In genomic region chr3R:28819555-28820305, dm6 we compare ENCODE assay signal across 1 fruit fly cellular context.
TF ChIP-seq lines count a peak whose summit lies in the region.

Gene CG1523, minus strand, starts transcription at chr3R:28819668.
Gene CG1647, plus strand, starts transcription at chr3R:28820221.

TF ChIP-seq in whole organism, embryonic, 481 proteins besides CTCF, POLR2A, EP300 and RAD21 (continued from another document and continues in another):
- TF ChIP-seq al (GFP tag; IDR thresholded peaks at IDR 0.05; lab: Robert Waterston, UW): peak; percentile 25; the same call in 1 of the 2 replicates
- peak; percentile 73 for TF ChIP-seq nerfin-1 (tag; optimal IDR thresholded peaks at IDR 0.05; lab: Kevin White, UChicago)
- 0 out of 2 replicates have a peak, but pooled peaks have one; percentile 31 for TF ChIP-seq CG6272 (GFP tag; IDR thresholded peaks at IDR 0.05; lab: Robert Waterston, UW)
- TF ChIP-seq amos (GFP tag; IDR thresholded peaks at IDR 0.05; lab: Robert Waterston, UW; ENCODE audit: partially characterized antibody): peak; percentile 55
- no peak for TF ChIP-seq sens-2 (GFP tag; IDR thresholded peaks at IDR 0.05; lab: Robert Waterston, UW)
- no peak for TF ChIP-seq CG12219 (GFP tag; optimal IDR thresholded peaks at IDR 0.05; lab: Kevin White, UChicago)
- TF ChIP-seq CG17361 (GFP tag; IDR thresholded peaks at IDR 0.05; lab: Robert Waterston, UW): peak; percentile 85
- peak; percentile 4 for TF ChIP-seq kay (GFP tag; optimal IDR thresholded peaks at IDR 0.05; lab: Kevin White, UChicago)
- peak; percentile 60 for TF ChIP-seq shn (GFP tag; optimal IDR thresholded peaks at IDR 0.05; lab: Kevin White, UChicago)
- TF ChIP-seq CG13123 (GFP tag; optimal IDR thresholded peaks at IDR 0.05; lab: Kevin White, UChicago): peak; percentile 4
- no peak for TF ChIP-seq GATAe (GFP tag; conservative IDR thresholded peaks at IDR 0.05; lab: Robert Waterston, UW)
- peak; percentile 19 for TF ChIP-seq CG18011 (GFP tag; optimal IDR thresholded peaks at IDR 0.05; lab: Kevin White, UChicago)
- no peak for TF ChIP-seq scrt (GFP tag; optimal IDR thresholded peaks at IDR 0.05; lab: Kevin White, UChicago)
- TF ChIP-seq CG17359 (tag; optimal IDR thresholded peaks at IDR 0.05; lab: Kevin White, UChicago): no peak
- TF ChIP-seq CG7271 (tag; optimal IDR thresholded peaks at IDR 0.05; lab: Kevin White, UChicago): peak; percentile 13
- no peak for TF ChIP-seq Stat92E (GFP tag; optimal IDR thresholded peaks at IDR 0.05; lab: Kevin White, UChicago)
- TF ChIP-seq CG15514 (GFP tag; optimal IDR thresholded peaks at IDR 0.05; lab: Kevin White, UChicago): peak; percentile 25
- TF ChIP-seq stwl (tag; optimal IDR thresholded peaks at IDR 0.05; lab: Kevin White, UChicago): peak; percentile 66
- TF ChIP-seq Scr (GFP tag; IDR thresholded peaks at IDR 0.05; lab: Robert Waterston, UW; ENCODE audit: partially characterized antibody): peak; percentile 62
- peak; percentile 33 for TF ChIP-seq tx (GFP tag; optimal IDR thresholded peaks at IDR 0.05; lab: Kevin White, UChicago)
- TF ChIP-seq sr (GFP tag; IDR thresholded peaks at IDR 0.05; lab: Robert Waterston, UW): no peak
- no peak for TF ChIP-seq jigr1 (GFP tag; IDR thresholded peaks at IDR 0.05; lab: Robert Waterston, UW)
- TF ChIP-seq Bgb (GFP tag; IDR thresholded peaks at IDR 0.05; lab: Robert Waterston, UW; ENCODE audit: partially characterized antibody): peak; percentile 53
- TF ChIP-seq ind (GFP tag; optimal IDR thresholded peaks at IDR 0.05; lab: Kevin White, UChicago): peak; percentile 60
- TF ChIP-seq Nf-YC (tag; optimal IDR thresholded peaks at IDR 0.05; lab: Kevin White, UChicago): no peak
- no peak for TF ChIP-seq Kr (GFP tag; optimal IDR thresholded peaks at IDR 0.05; lab: Kevin White, UChicago)
- peak; percentile 71 for TF ChIP-seq CG10979 (tag; optimal IDR thresholded peaks at IDR 0.05; lab: Kevin White, UChicago)
- peak; percentile 60; the same call in 1 of the 3 replicates for TF ChIP-seq Opbp (GFP tag; IDR thresholded peaks at IDR 0.05; lab: Robert Waterston, UW; ENCODE audit: partially characterized antibody)
- no peak for TF ChIP-seq usp (GFP tag; optimal IDR thresholded peaks at IDR 0.05; lab: Kevin White, UChicago)
- no peak for TF ChIP-seq caup (GFP tag; optimal IDR thresholded peaks at IDR 0.05; lab: Kevin White, UChicago; ENCODE audit: severe bottlenecking)
- TF ChIP-seq tgo (GFP tag; IDR thresholded peaks at IDR 0.05; lab: Robert Waterston, UW): peak; percentile 67
- TF ChIP-seq CG12104 (GFP tag; optimal IDR thresholded peaks at IDR 0.05; lab: Kevin White, UChicago): peak; percentile 48
- peak; percentile 9 for TF ChIP-seq kah (GFP tag; optimal IDR thresholded peaks at IDR 0.05; lab: Kevin White, UChicago)
- 0 out of 3 replicates have a peak, but pooled peaks have one; percentile 33 for TF ChIP-seq ken (GFP tag; IDR thresholded peaks at IDR 0.05; lab: Robert Waterston, UW)
- peak; percentile 61; the same call in 1 of the 2 replicates for TF ChIP-seq esg (GFP tag; conservative IDR thresholded peaks at IDR 0.05; lab: Robert Waterston, UW)
- peak; percentile 59 for TF ChIP-seq Fer1 (GFP tag; optimal IDR thresholded peaks at IDR 0.05; lab: Kevin White, UChicago)
- no peak for TF ChIP-seq Ravus (GFP tag; IDR thresholded peaks at IDR 0.05; lab: Robert Waterston, UW)
- no peak for TF ChIP-seq Meics (GFP tag; optimal IDR thresholded peaks at IDR 0.05; lab: Kevin White, UChicago)
- peak; percentile 60 for TF ChIP-seq CG4404 (GFP tag; IDR thresholded peaks at IDR 0.05; lab: Robert Waterston, UW)
- TF ChIP-seq BEAF-32 (GFP tag; optimal IDR thresholded peaks at IDR 0.05; lab: Kevin White, UChicago): peak; percentile 68
- TF ChIP-seq H2.0 (GFP tag; IDR thresholded peaks at IDR 0.05; lab: Robert Waterston, UW): no peak
- TF ChIP-seq Dip2 (GFP tag; IDR thresholded peaks at IDR 0.05; lab: Robert Waterston, UW): no peak
- TF ChIP-seq CG3995 (GFP tag; optimal IDR thresholded peaks at IDR 0.05; lab: Kevin White, UChicago): peak; percentile 22
- TF ChIP-seq eve (GFP tag; optimal IDR thresholded peaks at IDR 0.05; lab: Kevin White, UChicago): no peak
- TF ChIP-seq Hr3 (GFP tag; optimal IDR thresholded peaks at IDR 0.05; lab: Kevin White, UChicago): peak; percentile 40
- TF ChIP-seq slou (GFP tag; optimal IDR thresholded peaks at IDR 0.05; lab: Kevin White, UChicago): no peak
- peak; percentile 60 for TF ChIP-seq CG9727 (GFP tag; optimal IDR thresholded peaks at IDR 0.05; lab: Kevin White, UChicago)
- TF ChIP-seq CG1024 (GFP tag; IDR thresholded peaks at IDR 0.05; lab: Robert Waterston, UW): no peak
- TF ChIP-seq CG6654 (GFP tag; optimal IDR thresholded peaks at IDR 0.05; lab: Kevin White, UChicago): peak; percentile 3
- TF ChIP-seq schlank (tag; optimal IDR thresholded peaks at IDR 0.05; lab: Kevin White, UChicago): no peak
- TF ChIP-seq fu2 (GFP tag; optimal IDR thresholded peaks at IDR 0.05; lab: Kevin White, UChicago): peak; percentile 70
- peak; percentile 58 for TF ChIP-seq CG32532 (GFP tag; IDR thresholded peaks at IDR 0.05; lab: Robert Waterston, UW)
- TF ChIP-seq ash1 (GFP tag; optimal IDR thresholded peaks at IDR 0.05; lab: Kevin White, UChicago): no peak
- TF ChIP-seq MBD-R2 (GFP tag; IDR thresholded peaks at IDR 0.05; lab: Robert Waterston, UW): peak; percentile 73
- TF ChIP-seq CG2120 (GFP tag; optimal IDR thresholded peaks at IDR 0.05; lab: Kevin White, UChicago): peak; percentile 70
- no peak for TF ChIP-seq Deaf1 (tag; optimal IDR thresholded peaks at IDR 0.05; lab: Kevin White, UChicago)
- peak; percentile 82 for TF ChIP-seq gem (tag; optimal IDR thresholded peaks at IDR 0.05; lab: Kevin White, UChicago)
- no peak for TF ChIP-seq ERR (GFP tag; optimal IDR thresholded peaks at IDR 0.05; lab: Kevin White, UChicago)
- TF ChIP-seq her (GFP tag; optimal IDR thresholded peaks at IDR 0.05; lab: Kevin White, UChicago): peak; percentile 47
- peak; percentile 48 for TF ChIP-seq mam (GFP tag; optimal IDR thresholded peaks at IDR 0.05; lab: Kevin White, UChicago)
- TF ChIP-seq CG15269 (tag; optimal IDR thresholded peaks at IDR 0.05; lab: Kevin White, UChicago): no peak
- TF ChIP-seq CG15601 (tag; optimal IDR thresholded peaks at IDR 0.05; lab: Kevin White, UChicago): no peak
- TF ChIP-seq CG34224 (GFP tag; IDR thresholded peaks at IDR 0.05; lab: Robert Waterston, UW; ENCODE audit: partially characterized antibody): peak; percentile 15; the same call in 1 of the 3 replicates
- TF ChIP-seq Gug (GFP tag; IDR thresholded peaks at IDR 0.05; lab: Robert Waterston, UW): peak; percentile 35; the same call in 1 of the 4 replicates
- TF ChIP-seq CG7839 (tag; optimal IDR thresholded peaks at IDR 0.05; lab: Kevin White, UChicago): no peak
- TF ChIP-seq aop (GFP tag; IDR thresholded peaks at IDR 0.05; lab: Robert Waterston, UW): no peak
- peak; percentile 61 for TF ChIP-seq CHES-1-like (GFP tag; optimal IDR thresholded peaks at IDR 0.05; lab: Kevin White, UChicago)
- no peak for TF ChIP-seq CG10147 (GFP tag; optimal IDR thresholded peaks at IDR 0.05; lab: Kevin White, UChicago)
- TF ChIP-seq tap (tag; optimal IDR thresholded peaks at IDR 0.05; lab: Kevin White, UChicago): no peak
- TF ChIP-seq D19A (tag; optimal IDR thresholded peaks at IDR 0.05; lab: Kevin White, UChicago): no peak
- peak; percentile 84 for TF ChIP-seq CG33557 (GFP tag; optimal IDR thresholded peaks at IDR 0.05; lab: Kevin White, UChicago)
- 0 out of 2 replicates have a peak, but pooled peaks have one; percentile 7 for TF ChIP-seq peb (GFP tag; IDR thresholded peaks at IDR 0.05; lab: Robert Waterston, UW)
- peak; percentile 70 for TF ChIP-seq az2 (GFP tag; optimal IDR thresholded peaks at IDR 0.05; lab: Kevin White, UChicago)
- no peak for TF ChIP-seq CG12744 (GFP tag; optimal IDR thresholded peaks at IDR 0.05; lab: Kevin White, UChicago)
- peak; percentile 62 for TF ChIP-seq CG9609 (GFP tag; optimal IDR thresholded peaks at IDR 0.05; lab: Kevin White, UChicago)
- TF ChIP-seq tup (GFP tag; optimal IDR thresholded peaks at IDR 0.05; lab: Kevin White, UChicago): no peak
- peak in 1 of 2 experiments; percentile 69 for TF ChIP-seq bsh (GFP tag; optimal IDR thresholded peaks at IDR 0.05; lab: Kevin White, UChicago)
- peak; percentile 77 for TF ChIP-seq CG12391 (tag; optimal IDR thresholded peaks at IDR 0.05; lab: Kevin White, UChicago)
- TF ChIP-seq HLH4C (GFP tag; IDR thresholded peaks at IDR 0.05; lab: Robert Waterston, UW; ENCODE audit: partially characterized antibody): peak; percentile 58
- no peak for TF ChIP-seq HLHmδ (GFP tag; optimal IDR thresholded peaks at IDR 0.05; lab: Kevin White, UChicago)
- TF ChIP-seq CG1529 (GFP tag; optimal IDR thresholded peaks at IDR 0.05; lab: Kevin White, UChicago): no peak
- peak; percentile 73 for TF ChIP-seq Rfx (GFP tag; IDR thresholded peaks at IDR 0.05; lab: Robert Waterston, UW)
- no peak for TF ChIP-seq zf30C (GFP tag; optimal IDR thresholded peaks at IDR 0.05; lab: Kevin White, UChicago)
- TF ChIP-seq NC2β (GFP tag; optimal IDR thresholded peaks at IDR 0.05; lab: Kevin White, UChicago): peak; percentile 49
- TF ChIP-seq CG16779 (GFP tag; IDR thresholded peaks at IDR 0.05; lab: Robert Waterston, UW): no peak
- TF ChIP-seq ssp (GFP tag; IDR thresholded peaks at IDR 0.05; lab: Robert Waterston, UW): peak; percentile 38; the same call in 1 of the 2 replicates
- peak; percentile 24 for TF ChIP-seq Dad (GFP tag; optimal IDR thresholded peaks at IDR 0.05; lab: Kevin White, UChicago)
- peak in 1 of 2 experiments; percentile 5 for TF ChIP-seq insv (GFP tag; optimal IDR thresholded peaks at IDR 0.05; lab: Kevin White, UChicago)
- TF ChIP-seq ara (GFP tag; IDR thresholded peaks at IDR 0.05; lab: Robert Waterston, UW): peak; percentile 58
- no peak for TF ChIP-seq Awh (GFP tag; IDR thresholded peaks at IDR 0.05; lab: Robert Waterston, UW)
- peak; percentile 35 for TF ChIP-seq CG3163 (GFP tag; optimal IDR thresholded peaks at IDR 0.05; lab: Kevin White, UChicago)
- no peak for TF ChIP-seq gcm (GFP tag; optimal IDR thresholded peaks at IDR 0.05; lab: Kevin White, UChicago)
- TF ChIP-seq zen (tag; optimal IDR thresholded peaks at IDR 0.05; lab: Kevin White, UChicago): peak; percentile 69
- TF ChIP-seq HLH3B (GFP tag; IDR thresholded peaks at IDR 0.05; lab: Robert Waterston, UW): 0 out of 2 replicates have a peak, but pooled peaks have one; percentile 30
- TF ChIP-seq CG6854 (GFP tag; optimal IDR thresholded peaks at IDR 0.05; lab: Kevin White, UChicago): no peak
- TF ChIP-seq CG7556 (GFP tag; optimal IDR thresholded peaks at IDR 0.05; lab: Kevin White, UChicago): peak; percentile 64
- TF ChIP-seq CG11085 (GFP tag; IDR thresholded peaks at IDR 0.05; lab: Robert Waterston, UW): no peak
- 0 out of 3 replicates have a peak, but pooled peaks have one; percentile 35 for TF ChIP-seq so (GFP tag; IDR thresholded peaks at IDR 0.05; lab: Robert Waterston, UW)
- no peak for TF ChIP-seq CG12071 (GFP tag; optimal IDR thresholded peaks at IDR 0.05; lab: Kevin White, UChicago)
- TF ChIP-seq Dp (GFP tag; optimal IDR thresholded peaks at IDR 0.05; lab: Kevin White, UChicago): no peak
- TF ChIP-seq CG33213 (GFP tag; optimal IDR thresholded peaks at IDR 0.05; lab: Kevin White, UChicago): no peak
- TF ChIP-seq crp (GFP tag; optimal IDR thresholded peaks at IDR 0.05; lab: Kevin White, UChicago): no peak
- TF ChIP-seq D (optimal IDR thresholded peaks at IDR 0.05; lab: Kevin White, UChicago): no peak
- TF ChIP-seq D (GFP tag; optimal IDR thresholded peaks at IDR 0.05; lab: Kevin White, UChicago): no peak
- no peak for TF ChIP-seq cwo (GFP tag; optimal IDR thresholded peaks at IDR 0.05; lab: Kevin White, UChicago)
- TF ChIP-seq Atf3 (GFP tag; optimal IDR thresholded peaks at IDR 0.05; lab: Kevin White, UChicago): peak; percentile 15
- no peak for TF ChIP-seq CG4730 (GFP tag; IDR thresholded peaks at IDR 0.05; lab: Robert Waterston, UW)
- no peak for TF ChIP-seq Hmr (GFP tag; optimal IDR thresholded peaks at IDR 0.05; lab: Kevin White, UChicago)
- TF ChIP-seq Drgx (GFP tag; IDR thresholded peaks at IDR 0.05; lab: Robert Waterston, UW): peak; percentile 34; the same call in 1 of the 2 replicates
- no peak for TF ChIP-seq CG15073 (GFP tag; optimal IDR thresholded peaks at IDR 0.05; lab: Kevin White, UChicago)
- peak; percentile 35 for TF ChIP-seq CG4854 (GFP tag; optimal IDR thresholded peaks at IDR 0.05; lab: Kevin White, UChicago)
- TF ChIP-seq CG7963 (GFP tag; IDR thresholded peaks at IDR 0.05; lab: Robert Waterston, UW; ENCODE audit: partially characterized antibody): peak; percentile 18; the same call in 1 of the 3 replicates
- peak; percentile 49; the same call in 1 of the 3 replicates for TF ChIP-seq CG2889 (GFP tag; IDR thresholded peaks at IDR 0.05; lab: Robert Waterston, UW)
- TF ChIP-seq CG4617 (GFP tag; optimal IDR thresholded peaks at IDR 0.05; lab: Kevin White, UChicago; ENCODE audit: borderline replicate concordance): peak; percentile 67
- no peak for TF ChIP-seq Sox102F (GFP tag; optimal IDR thresholded peaks at IDR 0.05; lab: Kevin White, UChicago)
- TF ChIP-seq CG2199 (GFP tag; IDR thresholded peaks at IDR 0.05; lab: Robert Waterston, UW): no peak
- peak; percentile 62 for TF ChIP-seq lmd (GFP tag; IDR thresholded peaks at IDR 0.05; lab: Robert Waterston, UW)
- peak; percentile 45 for TF ChIP-seq CG13624 (GFP tag; optimal IDR thresholded peaks at IDR 0.05; lab: Kevin White, UChicago)
- TF ChIP-seq CG7928 (GFP tag; optimal IDR thresholded peaks at IDR 0.05; lab: Kevin White, UChicago): peak; percentile 85
- TF ChIP-seq pros (GFP tag; optimal IDR thresholded peaks at IDR 0.05; lab: Kevin White, UChicago): peak; percentile 2
- no peak for TF ChIP-seq CG4360 (GFP tag; IDR thresholded peaks at IDR 0.05; lab: Robert Waterston, UW)
- peak; percentile 19 for TF ChIP-seq CG10462 (GFP tag; optimal IDR thresholded peaks at IDR 0.05; lab: Kevin White, UChicago)
- TF ChIP-seq gro (GFP tag; optimal IDR thresholded peaks at IDR 0.05; lab: Kevin White, UChicago): peak; percentile 24
- no peak for TF ChIP-seq Hand (GFP tag; optimal IDR thresholded peaks at IDR 0.05; lab: Kevin White, UChicago)
- peak; percentile 44 for TF ChIP-seq crc (GFP tag; optimal IDR thresholded peaks at IDR 0.05; lab: Kevin White, UChicago)
- TF ChIP-seq Jarid2 (GFP tag; optimal IDR thresholded peaks at IDR 0.05; lab: Kevin White, UChicago): no peak
- peak; percentile 51 for TF ChIP-seq CG3847 (GFP tag; IDR thresholded peaks at IDR 0.05; lab: Robert Waterston, UW)
- peak; percentile 16; the same call in 1 of the 2 replicates for TF ChIP-seq seq (GFP tag; IDR thresholded peaks at IDR 0.05; lab: Robert Waterston, UW)
- TF ChIP-seq cg (GFP tag; optimal IDR thresholded peaks at IDR 0.05; lab: Kevin White, UChicago): no peak
- no peak for TF ChIP-seq Adf1 (GFP tag; IDR thresholded peaks at IDR 0.05; lab: Robert Waterston, UW)
- peak; percentile 4 for TF ChIP-seq onecut (GFP tag; IDR thresholded peaks at IDR 0.05; lab: Robert Waterston, UW)
